Worm (Caenorhabditis elegans) whole organism, early embryonic: ENCODE results near the gene F55F10.1.

ENCODE experiments used
- B0310.2 ChIP-seq: sonication (generic microtip); optimal IDR thresholded peaks from 2 replicates; lab custom pipeline; 2016; ENCODE audit warnings: mild to moderate bottlenecking, missing genetic modification characterization, missing compliant biosample characterization
- F13C5.2 ChIP-seq: sonication (generic microtip); optimal IDR thresholded peaks from 2 replicates; lab custom pipeline; 2017; ENCODE audit warnings: mild to moderate bottlenecking, missing genetic modification characterization, inconsistent platforms, missing compliant biosample characterization
- aly-1 ChIP-seq: sonication (generic microtip); optimal IDR thresholded peaks from 2 replicates; lab custom pipeline; 2016; ENCODE audit warnings: missing genetic modification characterization, missing compliant biosample characterization
- ama-1 ChIP-seq: fragments of 150-350 bp; optimal IDR thresholded peaks from 2 replicates; lab custom pipeline; 2014
- ceh-13 ChIP-seq: fragments of 200-800 bp; sonication (Bioruptor generic); optimal IDR thresholded peaks from 2 replicates; lab custom pipeline; 2018; ENCODE audit warnings: mild to moderate bottlenecking, missing genetic modification characterization, missing compliant biosample characterization
- ets-7 ChIP-seq: sonication (generic microtip); optimal IDR thresholded peaks from 2 replicates; lab custom pipeline; 2016; ENCODE audit warnings: missing genotype, missing genetic modification characterization, missing compliant biosample characterization
- flt-1 ChIP-seq: fragments of 200-800 bp; sonication (Bioruptor generic); IDR thresholded peaks from 2 replicates; pipeline ENCODE4 v1.3.6; 2022; ENCODE audit warnings: missing genetic modification characterization, missing compliant biosample characterization
- hmbx-1 ChIP-seq: sonication (generic microtip); optimal IDR thresholded peaks from 2 replicates; lab custom pipeline; 2016; ENCODE audit warnings: mild to moderate bottlenecking, missing genetic modification characterization, missing compliant biosample characterization
- hmg-4 ChIP-seq: fragments of 200-800 bp; sonication (Bioruptor generic); optimal IDR thresholded peaks from 2 replicates; lab custom pipeline; 2018; ENCODE audit warnings: mild to moderate bottlenecking, missing genetic modification characterization, missing compliant biosample characterization
- pes-1 ChIP-seq: fragments of 200-800 bp; sonication (Bioruptor generic); IDR thresholded peaks from 2 replicates; pipeline ENCODE4 v1.3.6; 2022; ENCODE audit warnings: missing genetic modification reagents, missing genetic modification characterization, missing compliant biosample characterization
- scrt-1 ChIP-seq: fragments of 200-800 bp; sonication (Bioruptor generic); IDR thresholded peaks from 2 replicates; pipeline ENCODE4 v1.3.6; 2022; ENCODE audit warnings: missing genetic modification characterization, missing compliant biosample characterization
- tbx-11 ChIP-seq: fragments of 200-800 bp; sonication (Bioruptor generic); IDR thresholded peaks from 2 replicates; pipeline ENCODE4 v1.3.6; 2022; ENCODE audit warnings: missing genetic modification characterization, missing compliant biosample characterization
- tbx-37 ChIP-seq: fragments of 200-800 bp; sonication (Bioruptor generic); conservative IDR thresholded peaks from 2 replicates; pipeline ENCODE4 v1.3.6; 2022; ENCODE audit warnings: missing genetic modification reagents, missing genetic modification characterization, missing compliant biosample characterization
- tra-4 ChIP-seq: sonication (generic microtip); optimal IDR thresholded peaks from 2 replicates; lab custom pipeline; 2017; ENCODE audit warnings: missing genetic modification characterization, missing compliant biosample characterization

DNA sequence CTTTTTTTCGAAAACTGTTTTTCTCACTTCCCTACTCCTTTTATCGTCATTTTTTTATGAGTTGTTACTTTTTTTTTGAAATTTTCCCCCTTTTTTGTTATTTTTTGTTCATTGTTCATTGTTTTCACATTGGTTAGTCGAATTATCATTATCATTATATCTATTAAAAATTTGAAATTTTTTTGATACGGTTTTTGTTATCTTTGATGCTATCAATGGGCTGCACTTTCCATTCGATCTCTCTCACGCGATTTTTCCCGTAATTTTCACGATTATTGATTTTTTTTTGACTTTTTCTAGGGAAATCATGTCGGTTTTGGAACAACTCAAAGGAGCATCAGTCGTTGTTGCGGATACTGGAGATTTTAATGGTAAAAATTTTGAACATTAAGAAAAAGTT, 25.7 kb downstream of the F55F10.1 start, which contains the start of gene tald-1:
- TF ChIP-seq ama-1 (lab: Kevin White, UChicago) (no peak), aly-1 (tag; lab: Kevin White, UChicago) (no peak), B0310.2 (tag; lab: Kevin White, UChicago) (no peak), tra-4 (tag; lab: Kevin White, UChicago) (no peak), tbx-11 (GFP tag; lab: Robert Waterston, UW) (no peak), tbx-37 (GFP tag; lab: Robert Waterston, UW) (no peak), ets-7 (tag; lab: Kevin White, UChicago) (no peak), hmbx-1 (tag; lab: Kevin White, UChicago) (no peak), flt-1 (GFP tag; lab: Robert Waterston, UW) (no peak), ceh-13 (GFP tag; lab: Kevin White, UChicago) (no peak), F13C5.2 (tag; lab: Kevin White, UChicago) (no peak), hmg-4 (GFP tag; lab: Kevin White, UChicago) (no peak), pes-1 (GFP tag; lab: Robert Waterston, UW) (no peak), scrt-1 (GFP tag; lab: Robert Waterston, UW) (no peak)
